Fruit fly (Drosophila melanogaster) whole organism, pupa: ENCODE results near the gene CG10237.
A peak's percentile ranks its signal among the peaks of the same experiment; 100 is the strongest.

Experiments
- CG10348 ChIP-seq: fragments of 200-800 bp; sonication (Bioruptor generic); IDR thresholded peaks from 2 replicates; pipeline ENCODE4 v1.3.6; 2022; ENCODE audit warnings: missing biosample characterization, missing genetic modification characterization
- CG12605 ChIP-seq: fragments of 200-800 bp; sonication (Bioruptor generic); IDR thresholded peaks from 2 replicates; pipeline ENCODE4 v1.3.6; 2022; ENCODE audit warnings: missing biosample characterization, missing genetic modification characterization
- CG13204 ChIP-seq: fragments of 200-800 bp; sonication (Bioruptor generic); optimal IDR thresholded peaks from 2 replicates; lab custom pipeline; 2018; ENCODE audit warnings: missing biosample characterization, mild to moderate bottlenecking, missing genetic modification characterization, moderate library complexity
- CG14655 ChIP-seq: fragments of 200-800 bp; sonication (Bioruptor generic); optimal IDR thresholded peaks from 3 replicates; lab custom pipeline; 2017; ENCODE audit warnings: mild to moderate bottlenecking, missing biosample characterization, missing genetic modification reagents, missing genetic modification characterization
- CG15710 ChIP-seq: fragments of 200-800 bp; sonication (Bioruptor generic); optimal IDR thresholded peaks from 2 replicates; lab custom pipeline; 2018; ENCODE audit warnings: missing biosample characterization, mild to moderate bottlenecking, missing genetic modification characterization, moderate library complexity
- CG17806 ChIP-seq: fragments of 200-800 bp; sonication (Bioruptor generic); optimal IDR thresholded peaks from 2 replicates; lab custom pipeline; 2018; ENCODE audit warnings: missing biosample characterization, mild to moderate bottlenecking, missing genetic modification characterization, moderate library complexity
- CG32121 ChIP-seq: fragments of 200-800 bp; sonication (Bioruptor generic); IDR thresholded peaks from 2 replicates; pipeline ENCODE4 v1.3.6; 2022; ENCODE audit warnings: missing biosample characterization, missing genetic modification characterization
- CG34367 ChIP-seq: fragments of 200-800 bp; sonication (Bioruptor generic); optimal IDR thresholded peaks from 2 replicates; lab custom pipeline; 2018; ENCODE audit warnings: missing biosample characterization, mild to moderate bottlenecking, missing genetic modification characterization
- CG4496 ChIP-seq: fragments of 200-800 bp; sonication (Bioruptor generic); IDR thresholded peaks from 3 replicates; pipeline ENCODE4 v1.3.6; 2022; ENCODE audit warnings: missing biosample characterization, missing genetic modification characterization
- CG8159 ChIP-seq: fragments of 200-800 bp; sonication (Bioruptor generic); optimal IDR thresholded peaks from 3 replicates; lab custom pipeline; 2018; ENCODE audit warnings: missing biosample characterization, mild to moderate bottlenecking, missing genetic modification characterization, moderate library complexity
- CG8301 ChIP-seq: fragments of 200-800 bp; sonication (Bioruptor generic); optimal IDR thresholded peaks from 2 replicates; lab custom pipeline; 2018; ENCODE audit warnings: missing biosample characterization, mild to moderate bottlenecking, missing genetic modification characterization
- CG9948 ChIP-seq: fragments of 200-800 bp; sonication (Bioruptor generic); optimal IDR thresholded peaks from 2 replicates; lab custom pipeline; 2018; ENCODE audit warnings: missing biosample characterization, mild to moderate bottlenecking, missing genetic modification characterization, moderate library complexity
- D1 ChIP-seq: fragments of 200-800 bp; sonication (Bioruptor generic); optimal IDR thresholded peaks from 2 replicates; lab custom pipeline; 2018; ENCODE audit warnings: missing biosample characterization, mild to moderate bottlenecking, missing genetic modification characterization, moderate library complexity
- EcR ChIP-seq: fragments of 200-800 bp; sonication (Bioruptor generic); optimal IDR thresholded peaks from 3 replicates; lab custom pipeline; 2019; ENCODE audit warnings: missing biosample characterization, missing genetic modification characterization, mild to moderate bottlenecking, moderate library complexity, missing genetic modification reagents
- Ets98B ChIP-seq: fragments of 200-800 bp; sonication (Bioruptor generic); IDR thresholded peaks from 2 replicates; pipeline ENCODE4 v1.3.6; 2022; ENCODE audit warnings: missing biosample characterization, missing genetic modification characterization
- Pif1A ChIP-seq: fragments of 200-800 bp; sonication (Bioruptor generic); optimal IDR thresholded peaks from 3 replicates; lab custom pipeline; 2016; ENCODE audit warnings: missing biosample characterization, missing genetic modification characterization
- Pif1B ChIP-seq: fragments of 200-800 bp; sonication (Bioruptor generic); optimal IDR thresholded peaks from 3 replicates; lab custom pipeline; 2016; ENCODE audit warnings: missing biosample characterization, missing genetic modification characterization
- Snoo ChIP-seq: fragments of 200-800 bp; sonication (Bioruptor generic); optimal IDR thresholded peaks from 3 replicates; lab custom pipeline; 2017; ENCODE audit warnings: missing biosample characterization, mild to moderate bottlenecking, missing genetic modification characterization, inconsistent platforms
- fd96Ca ChIP-seq: fragments of 200-800 bp; sonication (Bioruptor generic); IDR thresholded peaks from 3 replicates; pipeline ENCODE4 v1.3.6; 2022; ENCODE audit warnings: missing biosample characterization, missing genetic modification characterization
- gl ChIP-seq: fragments of 200-800 bp; sonication (Bioruptor generic); optimal IDR thresholded peaks from 2 replicates; lab custom pipeline; 2018; ENCODE audit warnings: missing biosample characterization, mild to moderate bottlenecking, missing genetic modification characterization
- rn ChIP-seq: fragments of 200-800 bp; sonication (Bioruptor generic); IDR thresholded peaks from 2 replicates; pipeline ENCODE4 v1.3.6; 2022; ENCODE audit warnings: missing biosample characterization, missing genetic modification characterization

Gene CG10237

dm6 chr2L:19441791-19442190 is 736 bp downstream of the CG10237 start, which contains the start of gene RanGAP:
TSS of gene RanGAP (plus strand) at chr2L:19441959.
- TF ChIP-seq CG34367 (tag; lab: Kevin White, UChicago), result no peak
- no peak; the same call in 1 of the 2 replicates for TF ChIP-seq CG12605 (GFP tag; lab: Robert Waterston, UW)
- TF ChIP-seq CG17806 (tag; lab: Kevin White, UChicago), result peak; percentile 31
- peak; percentile 48; the same call in 2 of the 3 replicates for TF ChIP-seq fd96Ca
- peak; percentile 36 for TF ChIP-seq CG8301 (tag; lab: Kevin White, UChicago)
- TF ChIP-seq D1 (tag; lab: Kevin White, UChicago), result no peak
- TF ChIP-seq CG9948, result peak; percentile 50
- TF ChIP-seq CG32121 (GFP tag; lab: Robert Waterston, UW), result peak; percentile 16; the same call in 1 of the 2 replicates
- peak; percentile 12 for TF ChIP-seq CG15710 (tag; lab: Kevin White, UChicago)
- TF ChIP-seq CG8159, result peak; percentile 28
- TF ChIP-seq rn (GFP tag; lab: Robert Waterston, UW), result 0 out of 2 replicates have a peak, but pooled peaks have one; percentile 6
- peak; percentile 58 for TF ChIP-seq CG14655 (GFP tag; lab: Kevin White, UChicago)
- TF ChIP-seq CG4496, result peak; percentile 25; the same call in 1 of the 3 replicates
- TF ChIP-seq CG13204 (GFP tag; lab: Kevin White, UChicago), result no peak

- TF ChIP-seq CG10348 (GFP tag; lab: Robert Waterston, UW), result no peak
- peak; percentile 22; the same call in 1 of the 2 replicates for TF ChIP-seq CG32121 (GFP tag; lab: Robert Waterston, UW)
- TF ChIP-seq CG13204 (GFP tag; lab: Kevin White, UChicago), result no peak
- TF ChIP-seq gl (tag; lab: Kevin White, UChicago), result no peak
- TF ChIP-seq EcR (GFP tag; lab: Kevin White, UChicago), result no peak
- TF ChIP-seq Pif1B (GFP tag; lab: Kevin White, UChicago), result no peak
- no peak for TF ChIP-seq CG8159
- 0 out of 2 replicates have a peak, but pooled peaks have one; percentile 10 for TF ChIP-seq CG12605 (GFP tag; lab: Robert Waterston, UW)
- TF ChIP-seq fd96Ca, result peak; percentile 78
- no peak for TF ChIP-seq CG17806 (tag; lab: Kevin White, UChicago)
- peak; percentile 38 for TF ChIP-seq Ets98B (GFP tag; lab: Robert Waterston, UW)
- TF ChIP-seq CG8301 (tag; lab: Kevin White, UChicago), result no peak
- peak; percentile 25; the same call in 1 of the 2 replicates for TF ChIP-seq rn (GFP tag; lab: Robert Waterston, UW)
- no peak for TF ChIP-seq D1 (tag; lab: Kevin White, UChicago)
- TF ChIP-seq CG15710 (tag; lab: Kevin White, UChicago), result no peak
- no peak for TF ChIP-seq Snoo (tag; lab: Kevin White, UChicago)
- TF ChIP-seq CG14655 (GFP tag; lab: Kevin White, UChicago), result no peak
- TF ChIP-seq CG4496, result peak; percentile 44; the same call in 1 of the 3 replicates
- TF ChIP-seq Pif1A (GFP tag; lab: Kevin White, UChicago), result no peak
- TF ChIP-seq CG34367 (tag; lab: Kevin White, UChicago), result no peak
- no peak for TF ChIP-seq CG9948
Measured at dm6 chr2L:19441339-19441738, 1.2 kb downstream of the CG10237 start.

dm6 chr2L:19440732-19441131 is 1.8 kb downstream of the CG10237 start:
- peak; percentile 18 for TF ChIP-seq Snoo (tag; lab: Kevin White, UChicago)
- peak; percentile 99 for TF ChIP-seq EcR (GFP tag; lab: Kevin White, UChicago)
- peak; percentile 47; the same call in 1 of the 3 replicates for TF ChIP-seq fd96Ca
- peak; percentile 25 for TF ChIP-seq CG15710 (tag; lab: Kevin White, UChicago)
- TF ChIP-seq Ets98B (GFP tag; lab: Robert Waterston, UW), result peak; percentile 14
- no peak for TF ChIP-seq rn (GFP tag; lab: Robert Waterston, UW)
- no peak for TF ChIP-seq CG17806 (tag; lab: Kevin White, UChicago)
- TF ChIP-seq CG9948, result no peak
- TF ChIP-seq, all 21 proteins: peak for 5

- peak; percentile 4 for TF ChIP-seq Pif1B (GFP tag; lab: Kevin White, UChicago)
- TF ChIP-seq CG8301 (tag; lab: Kevin White, UChicago), result no peak
- TF ChIP-seq, all 21 proteins: peak for 1
Measured at dm6 chr2L:19440285-19440684, 2.2 kb downstream of the CG10237 start.

dm6 chr2L:19439598-19440230 is 2.8 kb downstream of the CG10237 start:
- no peak for TF ChIP-seq CG10348 (GFP tag; lab: Robert Waterston, UW)
- peak; percentile 64 for TF ChIP-seq CG8159
- TF ChIP-seq CG9948, result peak; percentile 48
- TF ChIP-seq CG15710 (tag; lab: Kevin White, UChicago), result peak; percentile 43
- peak; percentile 47; the same call in 1 of the 3 replicates for TF ChIP-seq CG4496
- peak; percentile 61 for TF ChIP-seq CG17806 (tag; lab: Kevin White, UChicago)
- peak; percentile 49 for TF ChIP-seq Pif1A (GFP tag; lab: Kevin White, UChicago)
- TF ChIP-seq Snoo (tag; lab: Kevin White, UChicago), result peak; percentile 40
- TF ChIP-seq Ets98B (GFP tag; lab: Robert Waterston, UW), result peak; percentile 21
- no peak for TF ChIP-seq Pif1B (GFP tag; lab: Kevin White, UChicago)
- TF ChIP-seq CG32121 (GFP tag; lab: Robert Waterston, UW), result no peak
- 0 out of 2 replicates have a peak, but pooled peaks have one; percentile 21 for TF ChIP-seq rn (GFP tag; lab: Robert Waterston, UW)
- peak; percentile 49 for TF ChIP-seq CG34367 (tag; lab: Kevin White, UChicago)
